Fruit fly (Drosophila melanogaster): ENCODE data around the gene Tm2.

DNA sequence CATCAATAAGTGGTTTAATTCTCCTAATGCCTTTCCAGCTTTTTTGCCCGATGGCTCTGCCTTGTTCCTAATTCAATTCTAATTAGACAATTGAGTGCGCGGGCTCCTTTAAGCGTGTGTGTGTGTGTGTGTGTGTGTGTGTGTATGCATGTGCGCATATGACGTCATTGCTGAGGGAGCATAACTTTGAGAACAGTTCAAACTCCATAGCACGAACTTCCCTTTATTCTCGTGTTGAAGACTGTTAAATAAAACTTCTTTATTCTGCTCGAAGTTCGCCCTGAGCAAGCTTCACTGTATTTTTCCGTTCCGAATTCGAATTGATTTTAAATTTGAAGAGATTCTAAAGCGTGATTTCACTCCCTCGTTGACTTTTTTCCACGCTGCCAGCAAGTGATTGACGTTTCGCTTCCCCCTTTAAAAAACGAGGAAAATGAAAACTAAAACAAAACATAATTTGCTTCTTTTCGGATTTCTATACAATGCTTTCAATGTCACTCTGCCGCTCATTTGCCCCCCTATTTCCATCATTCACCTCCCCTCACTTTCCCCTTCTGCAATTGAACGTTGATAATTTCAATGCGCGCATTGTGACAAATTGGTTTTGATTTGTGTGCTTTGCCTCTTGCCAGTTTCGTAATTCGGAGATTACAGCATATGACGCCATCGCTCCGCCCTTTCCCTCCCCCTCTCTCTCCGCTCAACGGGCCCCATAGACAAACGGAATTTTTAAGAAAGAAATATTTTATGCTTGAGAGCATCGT lies 17.6 kb upstream of the Tm2 start:
- TF ChIP-seq CTCF (optimal IDR thresholded peaks at IDR 0.05) (no peak), CG8478 (optimal IDR thresholded peaks at IDR 0.05) (no peak)
